Fruit fly (Drosophila melanogaster) Kc167 (cell line): ENCODE results near the gene CG10959.

Experiments used
- Sin3A ChIP-seq: fragments of >200 bp; optimal IDR thresholded peaks from 2 replicates; lab custom pipeline; 2018; ENCODE audit warnings: missing external identifiers
- h ChIP-seq: fragments of >200 bp; optimal IDR thresholded peaks from 3 replicates; lab custom pipeline; 2018; ENCODE audit warnings: missing external identifiers
- psq ChIP-seq: fragments of >200 bp; optimal IDR thresholded peaks from 2 replicates; lab custom pipeline; 2017; ENCODE audit warnings: missing external identifiers
- ttk ChIP-seq: sonication (Bioruptor generic); optimal IDR thresholded peaks from 2 replicates; lab custom pipeline; 2017; ENCODE audit warnings: missing external identifiers

dm6 chrX:8137285-8137684 lies 11.3 kb upstream of the CG10959 start:
- no peak for TF ChIP-seq psq
- TF ChIP-seq Sin3A (lab: Kevin White, UChicago): no peak
- TF ChIP-seq h (lab: Kevin White, UChicago): no peak
- TF ChIP-seq ttk: no peak
